Fruit fly (Drosophila melanogaster) whole organism, adult: ENCODE results near the gene Sfp24F.
A peak's percentile ranks its signal among the peaks of the same experiment; 100 is the strongest.

Experiments
- CG11617 ChIP-seq: fragments of 200-800 bp; sonication (Bioruptor generic); optimal IDR thresholded peaks from 2 replicates; lab custom pipeline; 2017; ENCODE audit warnings: mild to moderate bottlenecking, missing biosample characterization, missing genetic modification reagents, missing genetic modification characterization
- CG12768 ChIP-seq: fragments of 200-800 bp; sonication (Bioruptor generic); optimal IDR thresholded peaks from 2 replicates; lab custom pipeline; 2017; ENCODE audit warnings: missing biosample characterization, missing genetic modification characterization, mild to moderate bottlenecking, moderate library complexity, missing genetic modification reagents
- CG14711 ChIP-seq: fragments of 200-800 bp; sonication (Bioruptor generic); optimal IDR thresholded peaks from 2 replicates; lab custom pipeline; 2018; ENCODE audit warnings: missing biosample characterization, mild to moderate bottlenecking, missing genetic modification characterization, moderate library complexity
- CG1620 ChIP-seq: fragments of 200-800 bp; sonication (Bioruptor generic); optimal IDR thresholded peaks from 2 replicates; lab custom pipeline; 2016; ENCODE audit warnings: missing biosample characterization, missing genetic modification characterization
- CG33017 ChIP-seq: fragments of 200-800 bp; sonication (Bioruptor generic); optimal IDR thresholded peaks from 2 replicates; lab custom pipeline; 2018; ENCODE audit warnings: missing biosample characterization, mild to moderate bottlenecking, missing genetic modification characterization, moderate library complexity
- CG5204 ChIP-seq: fragments of 200-800 bp; sonication (Bioruptor generic); optimal IDR thresholded peaks from 2 replicates; lab custom pipeline; 2016; ENCODE audit warnings: missing biosample characterization, missing genetic modification characterization
- CG7045 ChIP-seq: fragments of 200-800 bp; sonication (Bioruptor generic); optimal IDR thresholded peaks from 2 replicates; lab custom pipeline; 2017; ENCODE audit warnings: missing biosample characterization, mild to moderate bottlenecking, missing genetic modification characterization
- CG7101 ChIP-seq: fragments of 200-800 bp; sonication (Bioruptor generic); optimal IDR thresholded peaks from 2 replicates; lab custom pipeline; 2018; ENCODE audit warnings: missing biosample characterization, mild to moderate bottlenecking, missing genetic modification characterization, moderate library complexity
- Clk ChIP-seq: fragments of 200-800 bp; sonication (Bioruptor generic); optimal IDR thresholded peaks from 2 replicates; lab custom pipeline; 2017; ENCODE audit warnings: missing biosample characterization, missing genetic modification characterization
- Crg-1 ChIP-seq: fragments of 200-800 bp; sonication (Bioruptor generic); optimal IDR thresholded peaks from 2 replicates; lab custom pipeline; 2016; ENCODE audit warnings: missing biosample characterization, missing genetic modification characterization
- Hr96 ChIP-seq: fragments of 200-800 bp; sonication (Bioruptor generic); optimal IDR thresholded peaks from 2 replicates; lab custom pipeline; 2016; ENCODE audit warnings: missing biosample characterization, missing genetic modification characterization
- Mnt ChIP-seq: fragments of 200-800 bp; sonication (Bioruptor generic); optimal IDR thresholded peaks from 2 replicates; lab custom pipeline; 2016; ENCODE audit warnings: missing biosample characterization, mild to moderate bottlenecking, missing genetic modification characterization
- bab1 ChIP-seq: fragments of 200-800 bp; sonication (Bioruptor generic); optimal IDR thresholded peaks from 3 replicates; lab custom pipeline; 2019; ENCODE audit warnings: missing biosample characterization, mild to moderate bottlenecking, missing genetic modification characterization, moderate library complexity
- cic ChIP-seq: fragments of 200-800 bp; sonication (Bioruptor generic); optimal IDR thresholded peaks from 2 replicates; lab custom pipeline; 2017; ENCODE audit warnings: missing biosample characterization, mild to moderate bottlenecking, missing genetic modification characterization, moderate library complexity
- cnc ChIP-seq, 2 experiments: fragments of >200 bp; optimal IDR thresholded peaks; 2 replicates each; lab custom pipeline; 2017
- kay ChIP-seq: fragments of 200-800 bp; sonication (Bioruptor generic); peaks from one replicate; lab custom pipeline; 2016; ENCODE audit warnings: missing biosample characterization, missing genetic modification characterization, borderline replicate concordance
- ovo ChIP-seq: fragments of 200-800 bp; sonication (Bioruptor generic); optimal IDR thresholded peaks from 2 replicates; lab custom pipeline; 2016; ENCODE audit warnings: missing biosample characterization, missing genetic modification characterization
- pad ChIP-seq: fragments of 200-800 bp; sonication (Bioruptor generic); optimal IDR thresholded peaks from 3 replicates; lab custom pipeline; 2017; ENCODE audit warnings: missing biosample characterization, missing genetic modification characterization, mild to moderate bottlenecking, moderate library complexity, missing genetic modification reagents
- tj ChIP-seq: fragments of 200-800 bp; sonication (Bioruptor generic); optimal IDR thresholded peaks from 3 replicates; lab custom pipeline; 2017; ENCODE audit warnings: missing biosample characterization, mild to moderate bottlenecking, missing genetic modification characterization, moderate library complexity
- toe ChIP-seq: fragments of 200-800 bp; sonication (Bioruptor generic); optimal IDR thresholded peaks from 2 replicates; lab custom pipeline; 2016; ENCODE audit warnings: missing biosample characterization, missing genetic modification characterization

Gene Sfp24F

dm6 chr2L:4417982-4418381 is 23.9 kb downstream of the Sfp24F start:
- TF ChIP-seq Clk (GFP tag; lab: Kevin White, UChicago), result no peak
- peak; percentile 9 for TF ChIP-seq kay (GFP tag; lab: Kevin White, UChicago)

- TF ChIP-seq toe (GFP tag; lab: Kevin White, UChicago) (no peak), ovo (GFP tag; lab: Kevin White, UChicago) (no peak), CG7101 (tag; lab: Kevin White, UChicago) (no peak), bab1 (GFP tag; lab: Kevin White, UChicago) (no peak), CG7045 (GFP tag; lab: Kevin White, UChicago) (peak; percentile 36), CG5204 (GFP tag; lab: Kevin White, UChicago) (peak; percentile 43), CG11617 (no peak), CG12768 (GFP tag; lab: Kevin White, UChicago) (peak; percentile 13), kay (GFP tag; lab: Kevin White, UChicago) (no peak), Clk (GFP tag; lab: Kevin White, UChicago) (no peak), pad (GFP tag; lab: Kevin White, UChicago) (no peak), CG33017 (tag; lab: Kevin White, UChicago) (peak; percentile 42)
Observed at dm6 chr2L:4416903-4417302, 25.0 kb downstream of the Sfp24F start.

- no peak for TF ChIP-seq kay (GFP tag; lab: Kevin White, UChicago)
- no peak for TF ChIP-seq pad (GFP tag; lab: Kevin White, UChicago)
- peak; percentile 10 for TF ChIP-seq Hr96
Observed at dm6 chr2L:4416089-4416488, 25.8 kb downstream of the Sfp24F start.

dm6 chr2L:4414059-4414458 is 27.8 kb downstream of the Sfp24F start:
- TF ChIP-seq cic (GFP tag; lab: Kevin White, UChicago), result no peak
- no peak for TF ChIP-seq Mnt
- no peak for TF ChIP-seq bab1 (GFP tag; lab: Kevin White, UChicago)
- TF ChIP-seq Crg-1 (GFP tag; lab: Kevin White, UChicago), result no peak
- TF ChIP-seq Hr96, result no peak
- TF ChIP-seq toe (GFP tag; lab: Kevin White, UChicago), result no peak
- no peak for TF ChIP-seq CG7101 (tag; lab: Kevin White, UChicago)
- TF ChIP-seq CG1620, result no peak
- no peak for TF ChIP-seq ovo (GFP tag; lab: Kevin White, UChicago)

dm6 chr2L:4410855-4411254 is 31.0 kb downstream of the Sfp24F start, which contains the start of gene CG43055:
CG43055 (plus strand) TSS chr2L:4411155.
- TF ChIP-seq CG11617 (no peak), CG12768 (GFP tag; lab: Kevin White, UChicago) (no peak), CG33017 (tag; lab: Kevin White, UChicago) (no peak), Crg-1 (GFP tag; lab: Kevin White, UChicago) (no peak), ovo (GFP tag; lab: Kevin White, UChicago) (no peak), toe (GFP tag; lab: Kevin White, UChicago) (no peak), Mnt (no peak), cnc (optimal IDR thresholded peaks at IDR 0.05; lab: Kevin White, UChicago) (no peak), CG5204 (GFP tag; lab: Kevin White, UChicago) (no peak), cic (GFP tag; lab: Kevin White, UChicago) (no peak), CG14711 (tag; lab: Kevin White, UChicago) (no peak), tj (GFP tag; lab: Kevin White, UChicago) (no peak), CG1620 (no peak), CG7045 (GFP tag; lab: Kevin White, UChicago) (no peak), Clk (GFP tag; lab: Kevin White, UChicago) (no peak), CG7101 (tag; lab: Kevin White, UChicago) (no peak)

- peak; percentile 18 for TF ChIP-seq CG11617
- no peak for TF ChIP-seq CG1620
- TF ChIP-seq CG5204 (GFP tag; lab: Kevin White, UChicago), result no peak
- peak; percentile 8 for TF ChIP-seq CG33017 (tag; lab: Kevin White, UChicago)
- TF ChIP-seq bab1 (GFP tag; lab: Kevin White, UChicago), result peak; percentile 70
- peak; percentile 28 for TF ChIP-seq Hr96
Observed at dm6 chr2L:4403013-4403604, 38.8 kb downstream of the Sfp24F start, which contains the start of gene Dim1. Dim1 (plus strand) TSS chr2L:4403251.

dm6 chr2L:4400653-4401052 is 41.2 kb downstream of the Sfp24F start, which contains the start of gene CG33003:
CG33003 (plus strand) TSS chr2L:4400953.
- TF ChIP-seq CG7101 (tag; lab: Kevin White, UChicago) (no peak), Clk (GFP tag; lab: Kevin White, UChicago) (no peak), Mnt (no peak), cic (GFP tag; lab: Kevin White, UChicago) (no peak), Crg-1 (GFP tag; lab: Kevin White, UChicago) (no peak), CG33017 (tag; lab: Kevin White, UChicago) (no peak), CG1620 (no peak), cnc (optimal IDR thresholded peaks at IDR 0.05; lab: Kevin White, UChicago) (no peak), CG5204 (GFP tag; lab: Kevin White, UChicago) (no peak), ovo (GFP tag; lab: Kevin White, UChicago) (no peak), kay (GFP tag; lab: Kevin White, UChicago) (no peak), CG12768 (GFP tag; lab: Kevin White, UChicago) (no peak)
